Fruit fly (Drosophila melanogaster): ENCODE results near the gene CG33783.
A peak's percentile ranks its signal among the peaks of the same experiment; 100 is the strongest.

CG33783 gene

dm6 chr3R:10053559-10053958 is 13.0 kb upstream of the CG33783 start (continued):
- TF ChIP-seq Hmr (GFP tag; optimal IDR thresholded peaks at IDR 0.05): peak; percentile 7
- peak; percentile 33 for TF ChIP-seq unpg (GFP tag; optimal IDR thresholded peaks at IDR 0.05)
- TF ChIP-seq mirr (GFP tag; optimal IDR thresholded peaks at IDR 0.05): peak; percentile 4
- peak; percentile 6 for TF ChIP-seq CG17359 (tag; optimal IDR thresholded peaks at IDR 0.05)
- TF ChIP-seq sr (GFP tag; IDR thresholded peaks at IDR 0.05): no peak
- TF ChIP-seq chm (GFP tag; IDR thresholded peaks at IDR 0.05): peak; percentile 20; the same call in 1 of the 2 replicates
- TF ChIP-seq CG3281 (GFP tag; optimal IDR thresholded peaks at IDR 0.05): peak; percentile 43
- no peak for TF ChIP-seq da (GFP tag; optimal IDR thresholded peaks at IDR 0.05)
- TF ChIP-seq CG12299 (tag; optimal IDR thresholded peaks at IDR 0.05): no peak

- TF ChIP-seq BtbVII (GFP tag; optimal IDR thresholded peaks at IDR 0.05) (peak; percentile 84), Meics (GFP tag; optimal IDR thresholded peaks at IDR 0.05) (peak; percentile 40), Hey (tag; optimal IDR thresholded peaks at IDR 0.05) (peak; percentile 62), CG1233 (GFP tag; optimal IDR thresholded peaks at IDR 0.05) (peak; percentile 0), Hr51 (GFP tag; optimal IDR thresholded peaks at IDR 0.05) (peak in 1 of 2 experiments; percentile 7), CG12071 (GFP tag; optimal IDR thresholded peaks at IDR 0.05) (peak; percentile 57), CG31441 (GFP tag; IDR thresholded peaks at IDR 0.05) (0 out of 2 replicates have a peak, but pooled peaks have one; percentile 8), Bdp1 (GFP tag; optimal IDR thresholded peaks at IDR 0.05) (no peak), Rfx (GFP tag; IDR thresholded peaks at IDR 0.05) (0 out of 2 replicates have a peak, but pooled peaks have one; percentile 4), Med (GFP tag) (peak; percentile 79), CG8765 (GFP tag; IDR thresholded peaks at IDR 0.05) (no peak), Rx (GFP tag; IDR thresholded peaks at IDR 0.05) (no peak), Vsx1 (GFP tag; optimal IDR thresholded peaks at IDR 0.05) (peak; percentile 93), HLHmδ (GFP tag; optimal IDR thresholded peaks at IDR 0.05) (no peak), CG5180 (GFP tag; optimal IDR thresholded peaks at IDR 0.05) (no peak), corto (GFP tag; optimal IDR thresholded peaks at IDR 0.05) (peak; percentile 66), sd (tag; optimal IDR thresholded peaks at IDR 0.05) (peak; percentile 97), CG12391 (tag; optimal IDR thresholded peaks at IDR 0.05) (peak; percentile 23), GATAe (GFP tag; conservative IDR thresholded peaks at IDR 0.05) (peak; percentile 50; the same call in 1 of the 2 replicates), Xbp1 (GFP tag; optimal IDR thresholded peaks at IDR 0.05) (peak; percentile 11), CG30403 (GFP tag; optimal IDR thresholded peaks at IDR 0.05) (peak; percentile 25), CG10321 (GFP tag; IDR thresholded peaks at IDR 0.05) (no peak), grau (tag; optimal IDR thresholded peaks at IDR 0.05) (peak; percentile 42), CG10543 (GFP tag; optimal IDR thresholded peaks at IDR 0.05) (peak; percentile 28), dmrt99B (tag; optimal IDR thresholded peaks at IDR 0.05) (peak; percentile 19), CG12219 (GFP tag; optimal IDR thresholded peaks at IDR 0.05) (peak; percentile 9), CG7556 (GFP tag; optimal IDR thresholded peaks at IDR 0.05) (peak; percentile 48), CG5953 (GFP tag; IDR thresholded peaks at IDR 0.05) (no peak), CG18619 (GFP tag; optimal IDR thresholded peaks at IDR 0.05) (peak; percentile 2), gro (GFP tag; optimal IDR thresholded peaks at IDR 0.05) (peak; percentile 8), grn (GFP tag; optimal IDR thresholded peaks at IDR 0.05) (peak; percentile 77), scrt (GFP tag; optimal IDR thresholded peaks at IDR 0.05) (peak; percentile 24), CG5245 (GFP tag; optimal IDR thresholded peaks at IDR 0.05) (no peak), Oli (tag; optimal IDR thresholded peaks at IDR 0.05) (peak; percentile 10), sens (GFP tag) (peak; percentile 41), CG7745 (tag; optimal IDR thresholded peaks at IDR 0.05) (no peak), HmgZ (tag; optimal IDR thresholded peaks at IDR 0.05) (peak; percentile 39), mirr (GFP tag; optimal IDR thresholded peaks at IDR 0.05) (peak; percentile 95), CoRest (tag; optimal IDR thresholded peaks at IDR 0.05) (peak; percentile 54), Atf-2 (GFP tag; optimal IDR thresholded peaks at IDR 0.05) (no peak)
Measured at dm6 chr3R:10054278-10054975, 12.1 kb upstream of the CG33783 start.
